Fruit fly (Drosophila melanogaster): ENCODE results near the gene Acsf2.
A peak's percentile ranks its signal among the peaks of the same experiment; 100 is the strongest.

The Acsf2 gene

DNA sequence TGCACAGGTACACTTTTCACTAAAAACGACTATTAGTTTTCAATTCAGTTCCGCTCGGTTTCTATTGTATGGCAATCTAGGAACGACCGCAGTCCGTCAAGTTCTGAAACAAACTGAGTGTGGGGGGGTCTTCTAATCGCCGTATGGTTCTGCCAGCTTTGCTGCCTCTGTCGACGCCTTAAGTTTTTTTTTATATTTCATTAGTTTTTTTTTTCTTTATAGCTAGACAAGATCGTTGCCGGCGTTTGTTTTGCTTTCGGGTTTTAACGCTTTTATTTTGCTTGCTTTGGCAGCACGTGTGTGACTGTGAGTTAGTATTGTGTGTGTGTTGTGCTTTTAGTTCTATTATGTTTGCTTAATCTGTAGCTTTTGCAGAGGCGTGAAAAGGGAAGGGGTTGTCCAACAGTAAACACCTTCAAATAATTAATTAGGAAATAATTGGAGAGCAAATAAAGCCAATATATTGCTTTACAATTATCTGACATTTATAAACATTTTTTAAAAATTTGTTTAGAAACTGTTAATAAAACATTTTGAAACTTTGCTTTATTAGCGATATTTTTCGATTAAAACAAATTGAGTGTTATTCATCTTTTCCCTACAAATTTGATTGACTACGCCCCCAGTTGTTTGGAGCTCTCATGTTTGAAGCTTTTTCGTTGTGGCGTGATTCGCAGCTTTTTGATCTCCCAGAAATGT is at the start of gene Acsf2 (continued):
- TF ChIP-seq sc (optimal IDR thresholded peaks at IDR 0.05): no peak
- TF ChIP-seq sc (GFP tag; optimal IDR thresholded peaks at IDR 0.05): no peak
- no peak for TF ChIP-seq CG2199 (GFP tag; IDR thresholded peaks at IDR 0.05)
- no peak for TF ChIP-seq CG6254 (GFP tag; optimal IDR thresholded peaks at IDR 0.05)
- peak; percentile 95 for TF ChIP-seq CG6689 (GFP tag; IDR thresholded peaks at IDR 0.05)
- peak; percentile 96 for TF ChIP-seq CG4404 (GFP tag; IDR thresholded peaks at IDR 0.05)
- TF ChIP-seq CG4854 (GFP tag; optimal IDR thresholded peaks at IDR 0.05): peak; percentile 92
- TF ChIP-seq CG4282 (GFP tag; optimal IDR thresholded peaks at IDR 0.05): peak; percentile 78
- peak; percentile 69 for TF ChIP-seq psq (GFP tag; optimal IDR thresholded peaks at IDR 0.05)
- peak; percentile 46 for TF ChIP-seq ab (GFP tag; optimal IDR thresholded peaks at IDR 0.05)
- TF ChIP-seq Ssrp (tag; optimal IDR thresholded peaks at IDR 0.05): peak; percentile 74
- peak; percentile 95 for TF ChIP-seq unpg (GFP tag; optimal IDR thresholded peaks at IDR 0.05)
- peak; percentile 59 for TF ChIP-seq ewg (GFP tag; optimal IDR thresholded peaks at IDR 0.05)
- TF ChIP-seq Fer2 (tag; optimal IDR thresholded peaks at IDR 0.05): peak; percentile 98
- TF ChIP-seq crol (GFP tag; IDR thresholded peaks at IDR 0.05): peak; percentile 47
- peak; percentile 85 for TF ChIP-seq CG3995 (GFP tag; optimal IDR thresholded peaks at IDR 0.05)
- no peak for TF ChIP-seq Spps (tag; optimal IDR thresholded peaks at IDR 0.05)
- TF ChIP-seq CG12219 (GFP tag; optimal IDR thresholded peaks at IDR 0.05): peak; percentile 85
- TF ChIP-seq pfk (GFP tag; optimal IDR thresholded peaks at IDR 0.05): peak; percentile 12
- peak; percentile 86 for TF ChIP-seq Ravus (GFP tag; IDR thresholded peaks at IDR 0.05)
- TF ChIP-seq sna (GFP tag; IDR thresholded peaks at IDR 0.05; ENCODE audit: partially characterized antibody): no peak
- peak; percentile 88 for TF ChIP-seq CG10654 (GFP tag; optimal IDR thresholded peaks at IDR 0.05)
- TF ChIP-seq eyg (GFP tag; optimal IDR thresholded peaks at IDR 0.05): peak; percentile 90
- TF ChIP-seq fd96Cb (tag; optimal IDR thresholded peaks at IDR 0.05): peak; percentile 76
- TF ChIP-seq cg (GFP tag; optimal IDR thresholded peaks at IDR 0.05): peak; percentile 34
- peak; percentile 93 for TF ChIP-seq CG7357 (GFP tag; IDR thresholded peaks at IDR 0.05)
- TF ChIP-seq CG32532 (GFP tag; IDR thresholded peaks at IDR 0.05): peak; percentile 99
- peak; percentile 85 for TF ChIP-seq tin (GFP tag; optimal IDR thresholded peaks at IDR 0.05)
- TF ChIP-seq C15 (GFP tag; IDR thresholded peaks at IDR 0.05): peak; percentile 92
- TF ChIP-seq hb (GFP tag; IDR thresholded peaks at IDR 0.05; ENCODE audit: partially characterized antibody): no peak
- TF ChIP-seq CHES-1-like (GFP tag; optimal IDR thresholded peaks at IDR 0.05): peak; percentile 97
- peak; percentile 41 for TF ChIP-seq CG8359 (GFP tag; optimal IDR thresholded peaks at IDR 0.05; ENCODE audit: borderline replicate concordance)
- TF ChIP-seq CG13424 (tag; optimal IDR thresholded peaks at IDR 0.05): peak; percentile 97
- peak; percentile 98 for TF ChIP-seq fu2 (GFP tag; optimal IDR thresholded peaks at IDR 0.05)
- TF ChIP-seq tap (tag; optimal IDR thresholded peaks at IDR 0.05): peak; percentile 81
- no peak for TF ChIP-seq CG30020 (tag; optimal IDR thresholded peaks at IDR 0.05)
- no peak for TF ChIP-seq Trl (optimal IDR thresholded peaks at IDR 0.05)
- TF ChIP-seq Trl (GFP tag; optimal IDR thresholded peaks at IDR 0.05): peak; percentile 93
- TF ChIP-seq CG14965 (GFP tag; optimal IDR thresholded peaks at IDR 0.05; ENCODE audit: borderline replicate concordance): peak; percentile 41
- TF ChIP-seq chm (GFP tag; IDR thresholded peaks at IDR 0.05): peak; percentile 43; the same call in 1 of the 2 replicates
- peak; percentile 93 for TF ChIP-seq dmrt99B (tag; optimal IDR thresholded peaks at IDR 0.05)

DNA sequence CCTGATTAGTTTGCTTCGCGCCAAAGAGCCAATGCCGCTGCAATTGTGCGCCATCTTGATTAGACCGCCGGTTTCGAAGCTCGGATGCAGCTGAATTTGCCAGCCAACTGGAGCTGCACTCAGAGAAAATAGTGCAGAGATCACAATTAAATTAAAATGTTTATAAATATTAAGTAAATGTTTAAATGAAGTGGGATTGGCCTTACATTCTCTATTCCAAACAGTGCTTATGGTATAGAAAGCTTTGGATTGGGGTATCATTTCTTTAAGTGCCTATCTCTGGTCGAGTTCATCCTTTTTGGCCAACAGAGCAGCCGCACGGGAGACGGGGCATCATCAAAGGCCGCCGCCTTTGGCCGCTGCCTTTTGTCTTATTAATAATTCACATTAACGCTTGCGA is 44.2 kb upstream of the Acsf2 start:
- TF ChIP-seq twi (tag; optimal IDR thresholded peaks at IDR 0.05): no peak
- TF ChIP-seq CG32772 (GFP tag; IDR thresholded peaks at IDR 0.05): no peak
- TF ChIP-seq Oaz (GFP tag; IDR thresholded peaks at IDR 0.05): no peak
- no peak for TF ChIP-seq CG4328 (GFP tag; optimal IDR thresholded peaks at IDR 0.05)
- peak; percentile 35 for TF ChIP-seq CG11504 (tag; optimal IDR thresholded peaks at IDR 0.05)
- TF ChIP-seq zfh2 (GFP tag; optimal IDR thresholded peaks at IDR 0.05): no peak
- peak; percentile 57; the same call in 1 of the 3 replicates for TF ChIP-seq H15 (GFP tag; IDR thresholded peaks at IDR 0.05)
- no peak for TF ChIP-seq CG8765 (GFP tag; IDR thresholded peaks at IDR 0.05)
- TF ChIP-seq zfh1 (GFP tag; IDR thresholded peaks at IDR 0.05): peak; percentile 29; the same call in 1 of the 3 replicates
- TF ChIP-seq inv (GFP tag; IDR thresholded peaks at IDR 0.05; ENCODE audit: partially characterized antibody): no peak
- TF ChIP-seq CG3726 (GFP tag; IDR thresholded peaks at IDR 0.05): no peak
- TF ChIP-seq Xrp1 (GFP tag; IDR thresholded peaks at IDR 0.05): peak; percentile 38; the same call in 1 of the 2 replicates

Measured in whole organism, embryonic.